Fruit fly (Drosophila melanogaster) whole organism, wandering third instar larva: ENCODE data around the gene VhaM9.7-c.

Experiments used
- CG32264 ChIP-seq: fragments of 200-800 bp; sonication (Bioruptor generic); optimal IDR thresholded peaks from 2 replicates; lab custom pipeline; 2016; ENCODE audit warnings: missing biosample characterization, missing genetic modification characterization
- Dfd ChIP-seq: fragments of >200 bp; optimal IDR thresholded peaks from 2 replicates; lab custom pipeline; 2017; ENCODE audit warnings: missing biosample characterization, missing genetic modification characterization
- Myc ChIP-seq: fragments of >200 bp; optimal IDR thresholded peaks from 2 replicates; lab custom pipeline; 2017
- N ChIP-seq: fragments of >200 bp; optimal IDR thresholded peaks from 2 replicates; lab custom pipeline; 2018; ENCODE audit warnings: missing biosample characterization, missing external identifiers, missing genetic modification characterization
- dmrt93B ChIP-seq: fragments of 200-800 bp; sonication (Bioruptor generic); optimal IDR thresholded peaks from 2 replicates; lab custom pipeline; 2018; ENCODE audit warnings: missing biosample characterization, mild to moderate bottlenecking, missing genetic modification characterization
- h ChIP-seq: fragments of 200-800 bp; sonication (Bioruptor generic); optimal IDR thresholded peaks from 3 replicates; lab custom pipeline; 2016; ENCODE audit warnings: missing biosample characterization, mild to moderate bottlenecking, missing genetic modification characterization
- psq ChIP-seq: fragments of 200-800 bp; sonication (Bioruptor generic); optimal IDR thresholded peaks from 3 replicates; lab custom pipeline; 2017; ENCODE audit warnings: missing biosample characterization, mild to moderate bottlenecking, missing genetic modification characterization, moderate library complexity
- rgr ChIP-seq: fragments of 200-800 bp; sonication (Bioruptor generic); optimal IDR thresholded peaks from 3 replicates; lab custom pipeline; 2016; ENCODE audit warnings: missing biosample characterization, mild to moderate bottlenecking, missing genetic modification characterization

DNA sequence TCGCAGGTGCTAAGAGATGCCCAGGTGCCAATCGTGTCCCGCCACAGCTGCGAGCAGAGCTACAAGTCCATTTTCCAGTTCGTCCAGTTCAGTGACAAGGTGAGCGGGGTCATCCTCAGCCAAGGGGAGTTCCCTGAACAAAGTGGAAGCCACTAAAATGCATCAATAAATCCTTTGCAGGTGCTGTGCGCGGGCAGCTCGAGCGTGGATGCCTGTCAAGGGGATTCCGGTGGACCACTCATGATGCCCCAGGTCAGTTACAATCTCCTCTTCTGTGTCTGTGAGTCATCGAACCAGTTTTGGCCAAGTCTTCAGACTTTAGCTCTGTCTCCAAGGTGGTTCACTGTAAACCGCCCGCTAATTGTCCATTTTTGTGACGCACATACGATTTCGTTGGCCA, 41.4 kb downstream of the VhaM9.7-c start:
- TF ChIP-seq CG32264 (GFP tag; lab: Kevin White, UChicago) (no peak), psq (GFP tag; lab: Kevin White, UChicago) (no peak), h (GFP tag; lab: Kevin White, UChicago) (no peak), Myc (lab: Kevin White, UChicago) (no peak), Dfd (GFP tag; lab: Kevin White, UChicago) (no peak), N (GFP tag; lab: Kevin White, UChicago) (no peak), rgr (GFP tag; lab: Kevin White, UChicago) (no peak), dmrt93B (no peak)
